Worm (Caenorhabditis elegans): ENCODE results near the gene F26A1.19.

DNA sequence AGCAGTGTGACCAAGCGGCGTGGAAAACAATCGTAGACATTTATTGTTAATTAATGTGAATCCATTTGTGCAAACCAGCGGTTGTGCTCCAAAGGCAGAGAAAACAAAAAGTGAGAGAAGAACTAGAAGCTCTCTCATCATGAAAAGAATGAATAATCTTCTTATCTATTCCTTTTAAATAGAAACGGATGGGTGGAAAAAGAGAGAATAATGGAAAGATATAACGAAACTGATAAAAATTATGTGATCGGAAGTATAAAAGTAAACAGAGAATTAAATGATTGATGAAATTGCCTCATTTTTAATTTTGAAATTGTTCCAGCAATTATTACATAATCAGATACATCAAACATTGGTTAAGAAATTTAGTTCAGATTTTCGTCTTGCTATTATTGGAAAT is 45.9 kb downstream of the F26A1.19 start, which contains the start of gene clec-5:
- TF ChIP-seq ztf-11 (tag; optimal IDR thresholded peaks at IDR 0.05) (no peak), blmp-1 (tag; optimal IDR thresholded peaks at IDR 0.05; ENCODE audit: insufficient read depth) (no peak), R02D3.7 (tag; optimal IDR thresholded peaks at IDR 0.05) (no peak), unc-62 (GFP tag; optimal IDR thresholded peaks at IDR 0.05) (no peak), lin-39 (tag; optimal IDR thresholded peaks at IDR 0.05) (no peak), ceh-82 (tag; optimal IDR thresholded peaks at IDR 0.05) (no peak), lin-13 (GFP tag; optimal IDR thresholded peaks at IDR 0.05) (no peak), nhr-237 (tag; optimal IDR thresholded peaks at IDR 0.05) (no peak), snpc-4 (tag; optimal IDR thresholded peaks at IDR 0.05) (no peak), nhr-6 (tag; optimal IDR thresholded peaks at IDR 0.05) (no peak), alr-1 (tag; optimal IDR thresholded peaks at IDR 0.05) (no peak)

Measured in whole organism, L2 larva.